Worm (Caenorhabditis elegans) whole organism, late embryonic: ENCODE measurements around the gene pix-1.

Experiments
- C38D4.7 ChIP-seq: fragments of 200-800 bp; sonication (Bioruptor generic); optimal IDR thresholded peaks from 2 replicates; lab custom pipeline; 2018; ENCODE audit warnings: mild to moderate bottlenecking, missing genetic modification characterization, moderate library complexity, missing compliant biosample characterization
- F13H6.1 ChIP-seq: sonication (generic microtip); optimal IDR thresholded peaks from 2 replicates; lab custom pipeline; 2016; ENCODE audit warnings: missing genetic modification characterization, missing compliant biosample characterization
- K02D7.2 ChIP-seq: sonication (generic microtip); optimal IDR thresholded peaks from 2 replicates; lab custom pipeline; 2017; ENCODE audit warnings: mild to moderate bottlenecking, missing genetic modification characterization, missing compliant biosample characterization
- K09A11.1 ChIP-seq: sonication (generic microtip); optimal IDR thresholded peaks from 2 replicates; lab custom pipeline; 2017; ENCODE audit warnings: antibody characterized with exemption, mild to moderate bottlenecking, missing genetic modification characterization, missing compliant biosample characterization; ENCODE audit not compliant: insufficient read depth
- T23F11.4 ChIP-seq: fragments of 200-800 bp; sonication (Bioruptor generic); optimal IDR thresholded peaks from 2 replicates; lab custom pipeline; 2018; ENCODE audit warnings: mild to moderate bottlenecking, missing genetic modification characterization, missing compliant biosample characterization
- Y22D7AL.16 ChIP-seq: sonication (generic microtip); optimal IDR thresholded peaks from 2 replicates; lab custom pipeline; 2016; ENCODE audit warnings: missing genetic modification characterization, missing compliant biosample characterization
- ceh-19 ChIP-seq: fragments of 200-800 bp; sonication (Bioruptor generic); optimal IDR thresholded peaks from 2 replicates; lab custom pipeline; 2018; ENCODE audit warnings: mild to moderate bottlenecking, missing genetic modification characterization, missing compliant biosample characterization
- ceh-30 ChIP-seq: fragments of 150-350 bp; optimal IDR thresholded peaks from 2 replicates; lab custom pipeline; 2014; ENCODE audit warnings: missing biosample characterization, missing genetic modification characterization
- ceh-31 ChIP-seq: sonication (generic microtip); optimal IDR thresholded peaks from 2 replicates; lab custom pipeline; 2016; ENCODE audit warnings: missing genetic modification characterization, missing compliant biosample characterization
- ceh-45 ChIP-seq: fragments of 200-800 bp; sonication (Bioruptor generic); IDR thresholded peaks from 2 replicates; pipeline ENCODE4 v1.3.6; 2022; ENCODE audit warnings: missing genetic modification reagents, missing genetic modification characterization, missing compliant biosample characterization
- elt-2 ChIP-seq: sonication (generic microtip); optimal IDR thresholded peaks from 2 replicates; lab custom pipeline; 2016; ENCODE audit warnings: missing genetic modification reagents, missing genetic modification characterization, missing compliant biosample characterization
- ets-4 ChIP-seq: sonication (generic microtip); optimal IDR thresholded peaks from 2 replicates; lab custom pipeline; 2016; ENCODE audit warnings: missing genetic modification characterization, missing compliant biosample characterization
- fkh-6 ChIP-seq: sonication (generic microtip); optimal IDR thresholded peaks from 2 replicates; lab custom pipeline; 2016; ENCODE audit warnings: missing genetic modification characterization, missing compliant biosample characterization
- gmeb-2 ChIP-seq: sonication (generic microtip); optimal IDR thresholded peaks from 2 replicates; lab custom pipeline; 2016; ENCODE audit warnings: missing genetic modification characterization, inconsistent platforms, missing compliant biosample characterization
- hlh-13 ChIP-seq: fragments of 200-800 bp; sonication (Bioruptor generic); optimal IDR thresholded peaks from 2 replicates; lab custom pipeline; 2018; ENCODE audit warnings: mild to moderate bottlenecking, missing genetic modification characterization, missing compliant biosample characterization
- hlh-8 ChIP-seq: sonication (generic microtip); optimal IDR thresholded peaks from 2 replicates; lab custom pipeline; 2016; ENCODE audit warnings: missing genotype, missing genetic modification characterization, missing compliant biosample characterization
- lim-6 ChIP-seq: sonication (generic microtip); optimal IDR thresholded peaks from 2 replicates; lab custom pipeline; 2016; ENCODE audit warnings: missing genetic modification characterization, missing compliant biosample characterization
- mec-3 ChIP-seq: sonication (generic microtip); optimal IDR thresholded peaks from 2 replicates; lab custom pipeline; 2016; ENCODE audit warnings: borderline replicate concordance, missing genetic modification characterization, missing compliant biosample characterization
- nfya-1 ChIP-seq: sonication (generic microtip); optimal IDR thresholded peaks from 2 replicates; lab custom pipeline; 2017; ENCODE audit warnings: missing genetic modification characterization, mild to moderate bottlenecking, missing compliant biosample characterization, antibody characterized with exemption, moderate library complexity
- nhr-11 ChIP-seq: fragments of 150-350 bp; optimal IDR thresholded peaks from 2 replicates; lab custom pipeline; 2014; ENCODE audit warnings: missing biosample characterization, missing genetic modification characterization
- odd-2 ChIP-seq: sonication (generic microtip); optimal IDR thresholded peaks from 2 replicates; lab custom pipeline; 2017; ENCODE audit warnings: antibody characterized with exemption, mild to moderate bottlenecking, missing genetic modification characterization, missing compliant biosample characterization
- pag-3 ChIP-seq: sonication (generic microtip); optimal IDR thresholded peaks from 2 replicates; lab custom pipeline; 2016; ENCODE audit warnings: missing compliant biosample characterization, missing genetic modification characterization, borderline replicate concordance
- pax-1 ChIP-seq: fragments of 150-350 bp; optimal IDR thresholded peaks from 2 replicates; lab custom pipeline; 2014; ENCODE audit warnings: missing biosample characterization, missing genetic modification characterization
- pros-1 ChIP-seq: fragments of 150-350 bp; optimal IDR thresholded peaks from 2 replicates; lab custom pipeline; 2014; ENCODE audit warnings: missing biosample characterization, missing genetic modification reagents, missing genetic modification characterization
- ref-2 ChIP-seq: sonication (generic microtip); optimal IDR thresholded peaks from 2 replicates; lab custom pipeline; 2016; ENCODE audit warnings: missing genetic modification characterization, missing compliant biosample characterization
- rnt-1 ChIP-seq: sonication (generic microtip); optimal IDR thresholded peaks from 2 replicates; lab custom pipeline; 2016; ENCODE audit warnings: missing genetic modification characterization, missing compliant biosample characterization
- sox-2 ChIP-seq: fragments of 200-800 bp; sonication (Bioruptor generic); IDR thresholded peaks from 2 replicates; pipeline ENCODE4 v1.3.6; 2022; ENCODE audit warnings: missing genetic modification reagents, missing genetic modification characterization, missing compliant biosample characterization
- sox-4 ChIP-seq: sonication (generic microtip); optimal IDR thresholded peaks from 2 replicates; lab custom pipeline; 2017; ENCODE audit warnings: mild to moderate bottlenecking, missing genetic modification characterization, inconsistent platforms, missing compliant biosample characterization
- syd-9 ChIP-seq: sonication (generic microtip); optimal IDR thresholded peaks from 2 replicates; lab custom pipeline; 2016; ENCODE audit warnings: mild to moderate bottlenecking, missing genetic modification characterization, moderate library complexity, missing compliant biosample characterization
- tbx-2 ChIP-seq: sonication (generic microtip); optimal IDR thresholded peaks from 2 replicates; lab custom pipeline; 2016; ENCODE audit warnings: missing genetic modification characterization, missing compliant biosample characterization
- tbx-7 ChIP-seq: sonication (generic microtip); optimal IDR thresholded peaks from 2 replicates; lab custom pipeline; 2016; ENCODE audit warnings: missing genotype, missing genetic modification characterization, missing compliant biosample characterization
- unc-3 ChIP-seq, 2 experiments: fragments of 200-800 bp in 1 of 2; sonication (Bioruptor generic) in 1 of 2; sonication (generic microtip) in 1 of 2; conservative IDR thresholded peaks in 1 of 2; optimal IDR thresholded peaks in 1 of 2; 2 replicates each; pipeline versions ENCODE4 v1.3.6 to Lab custom; 2016 to 2022; ENCODE audit warnings: missing compliant biosample characterization in 2 of 2, missing genetic modification characterization in 2 of 2, missing genetic modification reagents in 1 of 2
- unc-42 ChIP-seq: sonication (generic microtip); optimal IDR thresholded peaks from 2 replicates; lab custom pipeline; 2016; ENCODE audit warnings: missing genotype, missing genetic modification characterization, missing compliant biosample characterization
- unc-55 ChIP-seq: sonication (generic microtip); optimal IDR thresholded peaks from 2 replicates; lab custom pipeline; 2017; ENCODE audit warnings: missing biosample characterization, missing genetic modification reagents, missing genetic modification characterization

Gene pix-1

DNA sequence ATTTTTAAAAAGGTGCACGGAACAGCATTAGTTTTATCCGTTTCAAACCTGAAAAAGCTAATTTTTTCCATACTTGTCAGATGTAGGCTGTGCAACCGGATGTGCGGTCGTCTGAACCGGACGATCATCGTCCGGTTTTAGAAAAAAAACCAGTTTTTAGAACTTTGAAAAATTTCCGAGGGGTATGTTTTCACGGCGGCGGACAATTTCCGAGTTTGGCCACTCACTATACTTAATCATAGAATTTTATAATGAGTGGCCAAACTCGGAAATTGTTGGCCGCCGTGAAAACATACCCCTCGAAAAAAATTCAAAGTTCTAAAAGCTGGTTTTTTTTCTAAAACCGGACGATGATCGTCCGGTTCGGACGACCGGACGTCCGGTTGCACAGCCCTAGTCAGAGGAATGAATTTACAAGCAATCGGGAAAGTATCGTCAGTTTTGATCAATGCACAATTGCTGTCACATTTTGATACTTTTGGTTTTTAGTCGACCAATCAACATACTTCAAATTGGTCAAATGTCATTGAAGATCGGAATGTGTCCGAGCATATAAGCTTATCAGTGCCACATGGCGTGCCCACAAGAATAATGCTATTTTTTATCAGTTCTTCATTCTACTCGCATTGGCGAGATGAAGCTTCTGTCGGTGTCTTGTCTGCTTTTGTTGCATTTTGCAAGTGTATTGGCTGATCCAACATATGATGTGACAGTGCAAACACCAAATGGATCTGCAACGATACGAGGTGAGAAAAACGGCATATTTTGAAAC is 32.8 kb downstream of the pix-1 start, which contains the start of gene cest-13:
TSS of gene cest-13 (plus strand) at position 562 of the 772 bp plus-strand sequence.
- no peak for TF ChIP-seq rnt-1 (tag; lab: Kevin White, UChicago)
- no peak for TF ChIP-seq T23F11.4
- TF ChIP-seq Y22D7AL.16 (tag; lab: Kevin White, UChicago), result no peak
- no peak for TF ChIP-seq sox-2
- no peak for TF ChIP-seq K02D7.2 (tag; lab: Kevin White, UChicago)
- no peak for TF ChIP-seq pax-1
- no peak for TF ChIP-seq C38D4.7 (GFP tag; lab: Kevin White, UChicago)
- TF ChIP-seq unc-55 (GFP tag; lab: Kevin White, UChicago), result no peak
- TF ChIP-seq ceh-45, result no peak
- TF ChIP-seq tbx-7 (tag; lab: Kevin White, UChicago), result no peak
- TF ChIP-seq tbx-2, result no peak
- no peak for TF ChIP-seq ceh-30 (tag; lab: Kevin White, UChicago)
- TF ChIP-seq hlh-8 (tag; lab: Kevin White, UChicago), result no peak
- TF ChIP-seq pag-3 (tag; lab: Kevin White, UChicago), result no peak
- no peak for TF ChIP-seq sox-4 (tag; lab: Kevin White, UChicago)

DNA sequence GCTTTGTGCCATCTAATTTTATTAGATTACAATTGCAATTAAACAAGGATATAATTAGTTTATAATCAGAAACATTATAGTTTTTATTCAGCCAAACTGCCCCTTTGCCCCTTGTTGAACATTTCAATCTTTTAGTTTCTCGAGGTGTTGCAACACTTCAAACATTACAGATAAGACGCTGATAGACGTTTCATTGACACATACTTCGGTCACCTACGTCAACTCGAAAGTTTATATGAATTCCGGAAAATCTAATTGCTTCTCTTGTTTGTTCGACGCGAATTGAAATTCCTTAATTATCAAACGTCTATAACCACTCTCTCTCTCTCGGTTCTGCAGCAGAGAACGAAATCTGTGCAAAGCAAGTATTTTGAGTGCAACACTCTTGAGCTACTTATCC is 40.2 kb downstream of the pix-1 start:
- TF ChIP-seq unc-42 (tag; lab: Kevin White, UChicago) (no peak), sox-4 (tag; lab: Kevin White, UChicago) (no peak), unc-3 (GFP tag; conservative IDR thresholded peaks at IDR 0.05; lab: Robert Waterston, UW) (no peak), unc-3 (tag; optimal IDR thresholded peaks at IDR 0.05; lab: Kevin White, UChicago) (no peak), ref-2 (tag; lab: Kevin White, UChicago) (no peak), nhr-11 (tag; lab: Kevin White, UChicago) (no peak), ceh-19 (GFP tag; lab: Kevin White, UChicago) (no peak), gmeb-2 (tag; lab: Kevin White, UChicago) (no peak), K02D7.2 (tag; lab: Kevin White, UChicago) (no peak), sox-2 (no peak), fkh-6 (tag; lab: Kevin White, UChicago) (no peak), lim-6 (tag; lab: Kevin White, UChicago) (no peak), mec-3 (tag; lab: Kevin White, UChicago) (no peak)

DNA sequence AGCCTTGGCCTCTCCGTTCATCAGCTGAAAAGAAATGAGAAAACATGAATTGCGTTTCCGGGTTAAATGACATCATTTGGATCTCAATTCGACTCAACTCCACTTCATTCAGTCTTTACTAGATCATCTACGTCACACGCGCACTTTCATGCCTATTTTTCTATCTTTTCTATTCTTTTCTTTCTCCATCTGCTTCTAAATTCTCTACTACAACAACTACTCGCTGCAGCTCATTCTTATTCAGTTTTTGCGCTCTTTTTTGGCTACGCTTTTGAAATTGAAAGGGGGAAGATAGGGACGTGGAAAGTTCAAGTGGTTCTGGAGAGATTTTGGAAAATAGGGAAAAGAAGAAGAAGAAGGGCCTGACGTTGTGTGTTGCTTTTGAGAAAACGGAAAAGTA is 41.5 kb downstream of the pix-1 start:
- no peak for TF ChIP-seq elt-2
- TF ChIP-seq nfya-1 (tag; lab: Kevin White, UChicago), result peak; percentile 14
- peak; percentile 86 for TF ChIP-seq unc-42 (tag; lab: Kevin White, UChicago)
- peak; percentile 34 for TF ChIP-seq ceh-31 (tag; lab: Kevin White, UChicago)

DNA sequence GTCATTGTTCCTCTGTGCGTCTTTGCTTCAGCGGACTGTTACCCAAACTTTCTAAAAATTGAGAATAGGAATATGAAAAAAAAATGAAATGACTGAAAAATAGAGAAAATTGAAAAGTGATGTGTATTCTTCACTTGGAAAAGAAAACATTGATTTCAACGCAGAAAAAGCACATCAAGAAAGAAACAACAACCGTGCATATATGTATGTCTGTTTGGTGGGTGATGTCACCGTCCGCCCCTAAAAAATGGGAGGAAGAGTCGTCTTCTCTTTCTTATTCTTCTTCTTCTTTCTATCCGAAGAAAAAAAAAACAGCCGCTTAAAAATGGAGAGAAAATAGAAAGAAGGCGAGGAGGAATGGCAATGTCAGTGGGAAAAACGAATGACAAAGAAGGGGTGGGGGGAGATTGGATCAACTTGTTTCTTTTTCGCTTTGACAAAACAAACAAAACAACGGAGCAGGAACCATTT is 43.5 kb downstream of the pix-1 start, which contains the start of gene nkb-3:
TSS of gene nkb-3 (minus strand) at position 51 of the 471 bp plus-strand sequence.
- TF ChIP-seq hlh-13 (GFP tag; lab: Kevin White, UChicago), result no peak
- no peak for TF ChIP-seq odd-2
- no peak for TF ChIP-seq ets-4 (tag; lab: Kevin White, UChicago)
- no peak for TF ChIP-seq syd-9 (tag; lab: Kevin White, UChicago)
- no peak for TF ChIP-seq elt-2
- no peak for TF ChIP-seq T23F11.4
- TF ChIP-seq unc-55 (GFP tag; lab: Kevin White, UChicago), result no peak
- TF ChIP-seq pros-1 (tag; lab: Kevin White, UChicago), result no peak
- TF ChIP-seq Y22D7AL.16 (tag; lab: Kevin White, UChicago), result no peak
- TF ChIP-seq K09A11.1, result no peak
- TF ChIP-seq fkh-6 (tag; lab: Kevin White, UChicago), result no peak
- no peak for TF ChIP-seq sox-2
- no peak for TF ChIP-seq F13H6.1 (tag; lab: Kevin White, UChicago)
